Worm (Caenorhabditis elegans) whole organism, L1 larva: ENCODE data around the gene C36A4.10.

Experiments used
- C16A3.4 ChIP-seq: fragments of 150-350 bp; optimal IDR thresholded peaks from 2 replicates; lab custom pipeline; 2014; ENCODE audit warnings: missing biosample characterization, missing genetic modification characterization
- aly-2 ChIP-seq: fragments of 150-350 bp; optimal IDR thresholded peaks from 2 replicates; lab custom pipeline; 2014; ENCODE audit warnings: missing biosample characterization, missing genetic modification characterization
- ama-1 ChIP-seq: fragments of 150-350 bp; optimal IDR thresholded peaks from 2 replicates; lab custom pipeline; 2014
- blmp-1 ChIP-seq: fragments of 150-350 bp; optimal IDR thresholded peaks from 2 replicates; lab custom pipeline; 2014; ENCODE audit warnings: missing biosample characterization, missing genetic modification characterization
- ceh-8 ChIP-seq: fragments of 200-800 bp; sonication (Bioruptor generic); optimal IDR thresholded peaks from 2 replicates; lab custom pipeline; 2018; ENCODE audit warnings: mild to moderate bottlenecking, missing genetic modification characterization, moderate library complexity, missing compliant biosample characterization
- efl-1 ChIP-seq, 4 experiments: fragments of 150-350 bp; optimal IDR thresholded peaks in 3 of 4; peaks in 1 of 4; 1 replicate in 1 of 4; 2 replicates in 3 of 4; lab custom pipeline; 2014; ENCODE audit warnings: missing biosample characterization in 2 of 4, missing genetic modification characterization in 2 of 4, missing genetic modification reagents in 2 of 4
- fkh-10 ChIP-seq: sonication (generic microtip); optimal IDR thresholded peaks from 2 replicates; lab custom pipeline; 2017; ENCODE audit warnings: missing biosample characterization, missing genetic modification reagents, missing genetic modification characterization
- fkh-8 ChIP-seq: sonication (generic microtip); optimal IDR thresholded peaks from 2 replicates; lab custom pipeline; 2016; ENCODE audit warnings: mild to moderate bottlenecking, missing genetic modification characterization, missing compliant biosample characterization
- lin-13 ChIP-seq: fragments of 150-350 bp; optimal IDR thresholded peaks from 2 replicates; lab custom pipeline; 2014; ENCODE audit warnings: missing biosample characterization, missing genetic modification reagents, missing genetic modification characterization
- lin-14 ChIP-seq: fragments of 200-800 bp; sonication (Bioruptor generic); optimal IDR thresholded peaks from 2 replicates; lab custom pipeline; 2018; ENCODE audit warnings: mild to moderate bottlenecking, missing genetic modification characterization, moderate library complexity, missing compliant biosample characterization
- lsy-2 ChIP-seq, 2 experiments: fragments of 150-350 bp; optimal IDR thresholded peaks; 2 replicates each; lab custom pipeline; 2014; ENCODE audit warnings: missing biosample characterization in 2 of 2, missing genetic modification characterization in 2 of 2
- mdl-1 ChIP-seq, 2 experiments: fragments of 150-350 bp; optimal IDR thresholded peaks; 2 replicates each; lab custom pipeline; 2014 to 2017; ENCODE audit warnings: missing biosample characterization in 2 of 2, missing genetic modification characterization in 2 of 2, inconsistent platforms in 1 of 2
- mef-2 ChIP-seq: fragments of 150-350 bp; optimal IDR thresholded peaks from 2 replicates; lab custom pipeline; 2014; ENCODE audit warnings: missing biosample characterization, missing genetic modification characterization
- mep-1 ChIP-seq: fragments of 150-350 bp; optimal IDR thresholded peaks from 2 replicates; lab custom pipeline; 2014; ENCODE audit warnings: missing biosample characterization, missing genetic modification characterization
- nhr-11 ChIP-seq: fragments of 150-350 bp; optimal IDR thresholded peaks from 2 replicates; lab custom pipeline; 2014; ENCODE audit warnings: missing biosample characterization, missing genetic modification characterization
- nhr-12 ChIP-seq: sonication (generic microtip); optimal IDR thresholded peaks from 2 replicates; lab custom pipeline; 2017; ENCODE audit warnings: missing biosample characterization, missing genetic modification characterization
- nhr-19 ChIP-seq: fragments of 200-800 bp; sonication (Bioruptor generic); conservative IDR thresholded peaks from 2 replicates; pipeline ENCODE4 v1.3.6; 2022; ENCODE audit warnings: missing genetic modification characterization, missing compliant biosample characterization
- nhr-20 ChIP-seq: sonication (generic microtip); optimal IDR thresholded peaks from 2 replicates; lab custom pipeline; 2016; ENCODE audit warnings: mild to moderate bottlenecking, missing genetic modification characterization, missing compliant biosample characterization
- nhr-237 ChIP-seq: fragments of 150-350 bp; optimal IDR thresholded peaks from 2 replicates; lab custom pipeline; 2014; ENCODE audit warnings: missing biosample characterization, missing genetic modification characterization
- nhr-71 ChIP-seq: sonication (generic microtip); optimal IDR thresholded peaks from 2 replicates; lab custom pipeline; 2016; ENCODE audit warnings: mild to moderate bottlenecking, missing genetic modification characterization, moderate library complexity, missing compliant biosample characterization
- nhr-77 ChIP-seq: fragments of 150-350 bp; optimal IDR thresholded peaks from 2 replicates; lab custom pipeline; 2014; ENCODE audit warnings: missing biosample characterization, missing genetic modification characterization
- nhr-84 ChIP-seq: sonication (generic microtip); optimal IDR thresholded peaks from 2 replicates; lab custom pipeline; 2017; ENCODE audit warnings: missing biosample characterization, missing genetic modification characterization
- rnt-1 ChIP-seq: sonication (generic microtip); optimal IDR thresholded peaks from 2 replicates; lab custom pipeline; 2016; ENCODE audit warnings: mild to moderate bottlenecking, missing genetic modification characterization, moderate library complexity, missing compliant biosample characterization
- snu-23 ChIP-seq: sonication (generic microtip); optimal IDR thresholded peaks from 2 replicates; lab custom pipeline; 2016; ENCODE audit warnings: missing genetic modification characterization, missing compliant biosample characterization
- tlp-1 ChIP-seq: fragments of 150-350 bp; optimal IDR thresholded peaks from 2 replicates; lab custom pipeline; 2014; ENCODE audit warnings: missing biosample characterization, missing genetic modification characterization
- unc-130 ChIP-seq: fragments of 150-350 bp; optimal IDR thresholded peaks from 2 replicates; lab custom pipeline; 2017; ENCODE audit warnings: missing biosample characterization, missing genetic modification characterization, inconsistent platforms
- unc-98 ChIP-seq: fragments of 200-800 bp; sonication (Bioruptor generic); IDR thresholded peaks from 2 replicates; pipeline ENCODE4 v1.3.6; 2022; ENCODE audit warnings: missing genetic modification characterization, missing compliant biosample characterization
- vab-15 ChIP-seq: sonication (generic microtip); optimal IDR thresholded peaks from 2 replicates; lab custom pipeline; 2017; ENCODE audit warnings: missing genotype, mild to moderate bottlenecking, missing genetic modification characterization, missing compliant biosample characterization
- zag-1 ChIP-seq: fragments of 150-350 bp; optimal IDR thresholded peaks from 2 replicates; lab custom pipeline; 2014; ENCODE audit warnings: missing biosample characterization, missing genetic modification characterization
- ztf-11 ChIP-seq, 2 experiments: sonication (generic microtip); optimal IDR thresholded peaks; 2 replicates each; lab custom pipeline; 2016 to 2017; ENCODE audit warnings: missing genetic modification characterization in 2 of 2, missing biosample characterization in 1 of 2, missing compliant biosample characterization in 1 of 2

The C36A4.10 gene

DNA sequence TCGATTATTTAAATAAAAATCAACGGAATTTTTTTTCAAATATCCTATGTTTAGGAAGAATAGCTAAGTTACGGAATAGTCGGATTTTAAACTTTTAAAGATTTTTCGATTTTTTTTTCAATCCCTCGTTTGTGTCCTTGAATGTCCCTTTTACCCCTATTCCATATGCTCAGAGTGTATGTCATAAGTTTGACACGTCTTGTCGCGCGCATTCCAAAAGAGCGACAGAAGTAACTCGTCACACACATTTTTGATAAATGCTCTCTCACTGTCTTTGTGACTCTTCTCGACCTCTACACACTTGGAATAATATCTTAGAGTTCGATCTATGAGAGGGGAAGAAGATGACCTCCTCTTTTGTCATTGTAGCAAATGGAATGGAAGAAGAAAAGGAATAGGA, 47.4 kb downstream of the C36A4.10 start:
- TF ChIP-seq aly-2 (tag; lab: Kevin White, UChicago) (no peak), lin-14 (GFP tag; lab: Kevin White, UChicago) (peak; percentile 39), ama-1 (lab: Kevin White, UChicago) (no peak), ceh-8 (GFP tag; lab: Kevin White, UChicago) (no peak), lsy-2 (tag; optimal IDR thresholded peaks at IDR 0.05; lab: Kevin White, UChicago) (no peak), fkh-10 (GFP tag; lab: Kevin White, UChicago) (no peak), ztf-11 (tag; optimal IDR thresholded peaks at IDR 0.05; lab: Kevin White, UChicago) (no peak), blmp-1 (tag; lab: Kevin White, UChicago) (no peak), lin-13 (GFP tag; lab: Kevin White, UChicago) (no peak), nhr-237 (tag; lab: Kevin White, UChicago) (no peak), nhr-77 (tag; lab: Kevin White, UChicago) (no peak), unc-98 (GFP tag; lab: Robert Waterston, UW) (no peak), rnt-1 (peak; percentile 4), nhr-84 (tag; lab: Kevin White, UChicago) (no peak)

DNA sequence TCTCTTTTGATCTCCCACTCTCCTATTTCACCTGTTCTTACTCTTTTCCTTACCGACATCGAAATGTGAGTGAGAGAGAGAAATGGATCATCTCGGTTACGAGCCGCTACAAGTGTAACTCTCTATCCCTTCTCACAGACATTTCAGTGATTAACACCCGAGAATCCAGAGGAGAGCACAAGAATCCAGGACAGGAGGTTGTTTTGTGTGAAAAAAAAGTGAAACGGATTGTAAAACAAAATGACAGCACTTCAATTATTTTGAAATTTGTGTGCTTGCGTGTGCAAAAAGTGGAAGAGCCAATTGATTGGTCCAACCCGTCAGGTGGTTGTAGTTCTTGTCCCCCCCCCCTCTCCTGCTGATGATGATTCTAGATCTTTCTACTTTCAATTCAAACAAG, 48.4 kb downstream of the C36A4.10 start:
- TF ChIP-seq lin-14 (GFP tag; lab: Kevin White, UChicago), result peak; percentile 73
- no peak for TF ChIP-seq nhr-12 (tag; lab: Kevin White, UChicago)
- peak; percentile 59 for TF ChIP-seq snu-23 (GFP tag; lab: Kevin White, UChicago)
- peak; percentile 20 for TF ChIP-seq mep-1 (tag; lab: Kevin White, UChicago)
- TF ChIP-seq fkh-8, result no peak
- peak; percentile 53 for TF ChIP-seq nhr-19
- TF ChIP-seq rnt-1, result peak; percentile 75
- peak in 1 of 2 experiments; percentile 21 for TF ChIP-seq efl-1 (optimal IDR thresholded peaks at IDR 0.05; lab: Kevin White, UChicago)
- no peak for TF ChIP-seq efl-1 (GFP tag; optimal IDR thresholded peaks at IDR 0.05 in 1 of 2; lab: Kevin White, UChicago)
- peak; percentile 27 for TF ChIP-seq unc-130 (tag; lab: Kevin White, UChicago)
- peak; percentile 8 for TF ChIP-seq nhr-11 (tag; lab: Kevin White, UChicago)
- TF ChIP-seq nhr-20 (tag; lab: Kevin White, UChicago), result peak; percentile 43
- TF ChIP-seq ceh-8 (GFP tag; lab: Kevin White, UChicago), result no peak
- peak; percentile 14 for TF ChIP-seq C16A3.4
- TF ChIP-seq nhr-71 (tag; lab: Kevin White, UChicago), result peak; percentile 76
- TF ChIP-seq vab-15 (tag; lab: Kevin White, UChicago), result peak; percentile 31
- TF ChIP-seq lsy-2 (tag; optimal IDR thresholded peaks at IDR 0.05; lab: Kevin White, UChicago), result peak; percentile 19 to 74
- TF ChIP-seq nhr-84 (tag; lab: Kevin White, UChicago), result no peak

DNA sequence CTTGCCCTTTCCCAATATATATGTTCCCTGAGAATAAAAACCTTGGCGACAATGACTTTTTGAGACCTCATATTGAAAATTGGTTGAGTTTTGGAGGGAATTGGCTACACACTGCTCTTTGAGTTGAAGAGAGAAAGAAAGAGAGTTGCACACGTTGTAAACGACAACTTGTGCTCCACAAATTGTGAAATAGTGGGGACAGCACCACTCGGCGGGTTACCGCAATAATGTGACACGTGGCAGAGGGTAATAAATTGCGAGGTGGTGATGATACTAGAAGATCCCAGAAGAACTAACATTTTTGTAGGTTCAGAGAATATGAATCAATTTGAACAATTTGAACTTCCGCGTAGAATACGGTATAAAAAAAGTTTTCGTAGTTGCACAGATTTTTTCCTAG, 49.5 kb downstream of the C36A4.10 start:
- TF ChIP-seq zag-1 (tag; lab: Kevin White, UChicago), result no peak
- TF ChIP-seq lin-14 (GFP tag; lab: Kevin White, UChicago), result peak; percentile 52
- TF ChIP-seq mdl-1 (tag; optimal IDR thresholded peaks at IDR 0.05; lab: Kevin White, UChicago), result peak in 1 of 2 experiments; percentile 46
- TF ChIP-seq nhr-71 (tag; lab: Kevin White, UChicago), result peak; percentile 58
- TF ChIP-seq snu-23 (GFP tag; lab: Kevin White, UChicago), result peak; percentile 21
- TF ChIP-seq tlp-1 (tag; lab: Kevin White, UChicago), result no peak
- peak; percentile 66 for TF ChIP-seq rnt-1
- TF ChIP-seq lsy-2 (tag; optimal IDR thresholded peaks at IDR 0.05; lab: Kevin White, UChicago), result peak; percentile 8 to 20
- no peak for TF ChIP-seq mef-2 (tag; lab: Kevin White, UChicago)
- peak; percentile 27 for TF ChIP-seq unc-130 (tag; lab: Kevin White, UChicago)
